Worm (Caenorhabditis elegans) whole organism, late embryonic: ENCODE results near the gene epg-6.

Experiments used
- C38D4.7 ChIP-seq: fragments of 200-800 bp; sonication (Bioruptor generic); optimal IDR thresholded peaks from 2 replicates; lab custom pipeline; 2018; ENCODE audit warnings: mild to moderate bottlenecking, missing genetic modification characterization, moderate library complexity, missing compliant biosample characterization
- F13H6.1 ChIP-seq: sonication (generic microtip); optimal IDR thresholded peaks from 2 replicates; lab custom pipeline; 2016; ENCODE audit warnings: missing genetic modification characterization, missing compliant biosample characterization
- K02D7.2 ChIP-seq: sonication (generic microtip); optimal IDR thresholded peaks from 2 replicates; lab custom pipeline; 2017; ENCODE audit warnings: mild to moderate bottlenecking, missing genetic modification characterization, missing compliant biosample characterization
- K09A11.1 ChIP-seq: sonication (generic microtip); optimal IDR thresholded peaks from 2 replicates; lab custom pipeline; 2017; ENCODE audit warnings: antibody characterized with exemption, mild to moderate bottlenecking, missing genetic modification characterization, missing compliant biosample characterization; ENCODE audit not compliant: insufficient read depth
- T23F11.4 ChIP-seq: fragments of 200-800 bp; sonication (Bioruptor generic); optimal IDR thresholded peaks from 2 replicates; lab custom pipeline; 2018; ENCODE audit warnings: mild to moderate bottlenecking, missing genetic modification characterization, missing compliant biosample characterization
- Y22D7AL.16 ChIP-seq: sonication (generic microtip); optimal IDR thresholded peaks from 2 replicates; lab custom pipeline; 2016; ENCODE audit warnings: missing genetic modification characterization, missing compliant biosample characterization
- ahr-1 ChIP-seq: sonication (generic microtip); optimal IDR thresholded peaks from 2 replicates; lab custom pipeline; 2016; ENCODE audit warnings: missing genetic modification characterization, missing compliant biosample characterization
- ama-1 ChIP-seq: fragments of 150-350 bp; optimal IDR thresholded peaks from 2 replicates; lab custom pipeline; 2014
- ceh-14 ChIP-seq: sonication (generic microtip); optimal IDR thresholded peaks from 2 replicates; lab custom pipeline; 2016; ENCODE audit warnings: missing genotype, missing genetic modification characterization, missing compliant biosample characterization
- ceh-18 ChIP-seq: sonication (generic microtip); optimal IDR thresholded peaks from 2 replicates; lab custom pipeline; 2016; ENCODE audit warnings: missing genetic modification characterization, missing compliant biosample characterization
- ceh-2 ChIP-seq: sonication (generic microtip); optimal IDR thresholded peaks from 2 replicates; lab custom pipeline; 2016; ENCODE audit warnings: missing genotype, missing genetic modification characterization, missing compliant biosample characterization
- ceh-22 ChIP-seq: sonication (generic microtip); optimal IDR thresholded peaks from 2 replicates; lab custom pipeline; 2017; ENCODE audit warnings: missing biosample characterization, missing genetic modification characterization
- ceh-24 ChIP-seq: sonication (generic microtip); optimal IDR thresholded peaks from 2 replicates; lab custom pipeline; 2016; ENCODE audit warnings: mild to moderate bottlenecking, missing genetic modification characterization, missing compliant biosample characterization
- ceh-34 ChIP-seq: sonication (generic microtip); optimal IDR thresholded peaks from 2 replicates; lab custom pipeline; 2016; ENCODE audit warnings: mild to moderate bottlenecking, missing genetic modification characterization, missing compliant biosample characterization
- ceh-9 ChIP-seq: sonication (generic microtip); optimal IDR thresholded peaks from 2 replicates; lab custom pipeline; 2016; ENCODE audit warnings: mild to moderate bottlenecking, missing genetic modification characterization, inconsistent platforms, missing compliant biosample characterization
- dve-1 ChIP-seq: sonication (generic microtip); optimal IDR thresholded peaks from 2 replicates; lab custom pipeline; 2017; ENCODE audit warnings: antibody characterized with exemption, mild to moderate bottlenecking, missing genetic modification characterization, missing compliant biosample characterization
- ets-4 ChIP-seq: sonication (generic microtip); optimal IDR thresholded peaks from 2 replicates; lab custom pipeline; 2016; ENCODE audit warnings: missing genetic modification characterization, missing compliant biosample characterization
- fkh-10 ChIP-seq: fragments of 150-350 bp; optimal IDR thresholded peaks from 2 replicates; lab custom pipeline; 2014; ENCODE audit warnings: missing biosample characterization, missing genetic modification reagents, missing genetic modification characterization
- gmeb-2 ChIP-seq: sonication (generic microtip); optimal IDR thresholded peaks from 2 replicates; lab custom pipeline; 2016; ENCODE audit warnings: missing genetic modification characterization, inconsistent platforms, missing compliant biosample characterization
- hlh-15 ChIP-seq: sonication (generic microtip); optimal IDR thresholded peaks from 2 replicates; lab custom pipeline; 2016; ENCODE audit warnings: missing genetic modification characterization, missing compliant biosample characterization
- hlh-30 ChIP-seq: sonication (generic microtip); optimal IDR thresholded peaks from 2 replicates; lab custom pipeline; 2017; ENCODE audit warnings: antibody characterized with exemption, missing genetic modification characterization, missing compliant biosample characterization; ENCODE audit not compliant: insufficient read depth
- hlh-6 ChIP-seq: sonication (generic microtip); optimal IDR thresholded peaks from 2 replicates; lab custom pipeline; 2016; ENCODE audit warnings: missing genotype, missing genetic modification characterization, missing compliant biosample characterization
- lim-6 ChIP-seq: sonication (generic microtip); optimal IDR thresholded peaks from 2 replicates; lab custom pipeline; 2016; ENCODE audit warnings: missing genetic modification characterization, missing compliant biosample characterization
- madf-2 ChIP-seq: sonication (generic microtip); optimal IDR thresholded peaks from 2 replicates; lab custom pipeline; 2017; ENCODE audit warnings: missing genetic modification characterization, missing compliant biosample characterization
- nfya-1 ChIP-seq: sonication (generic microtip); optimal IDR thresholded peaks from 2 replicates; lab custom pipeline; 2017; ENCODE audit warnings: missing genetic modification characterization, mild to moderate bottlenecking, missing compliant biosample characterization, antibody characterized with exemption, moderate library complexity
- nhr-11 ChIP-seq: fragments of 150-350 bp; optimal IDR thresholded peaks from 2 replicates; lab custom pipeline; 2014; ENCODE audit warnings: missing biosample characterization, missing genetic modification characterization
- nhr-232 ChIP-seq: sonication (generic microtip); optimal IDR thresholded peaks from 2 replicates; lab custom pipeline; 2016; ENCODE audit warnings: missing genetic modification characterization, missing compliant biosample characterization
- pag-3 ChIP-seq: sonication (generic microtip); optimal IDR thresholded peaks from 2 replicates; lab custom pipeline; 2016; ENCODE audit warnings: missing compliant biosample characterization, missing genetic modification characterization, borderline replicate concordance
- pha-2 ChIP-seq: sonication (generic microtip); optimal IDR thresholded peaks from 2 replicates; lab custom pipeline; 2017; ENCODE audit warnings: mild to moderate bottlenecking, missing genetic modification characterization, missing compliant biosample characterization
- pha-4 ChIP-seq: fragments of 150-350 bp; optimal IDR thresholded peaks from 2 replicates; lab custom pipeline; 2018; ENCODE audit warnings: missing biosample characterization, missing genetic modification reagents, missing genetic modification characterization
- pqm-1 ChIP-seq: sonication (generic microtip); optimal IDR thresholded peaks from 2 replicates; lab custom pipeline; 2016; ENCODE audit warnings: missing genetic modification characterization, missing compliant biosample characterization
- rnt-1 ChIP-seq: sonication (generic microtip); optimal IDR thresholded peaks from 2 replicates; lab custom pipeline; 2016; ENCODE audit warnings: missing genetic modification characterization, missing compliant biosample characterization
- sdc-2 ChIP-seq: sonication (generic microtip); optimal IDR thresholded peaks from 2 replicates; lab custom pipeline; 2016; ENCODE audit warnings: missing genotype, missing genetic modification characterization, missing compliant biosample characterization
- syd-9 ChIP-seq: sonication (generic microtip); optimal IDR thresholded peaks from 2 replicates; lab custom pipeline; 2016; ENCODE audit warnings: mild to moderate bottlenecking, missing genetic modification characterization, moderate library complexity, missing compliant biosample characterization
- unc-3 ChIP-seq, 2 experiments: fragments of 200-800 bp in 1 of 2; sonication (Bioruptor generic) in 1 of 2; sonication (generic microtip) in 1 of 2; conservative IDR thresholded peaks in 1 of 2; optimal IDR thresholded peaks in 1 of 2; 2 replicates each; pipeline versions ENCODE4 v1.3.6 to Lab custom; 2016 to 2022; ENCODE audit warnings: missing compliant biosample characterization in 2 of 2, missing genetic modification characterization in 2 of 2, missing genetic modification reagents in 1 of 2
- unc-55 ChIP-seq: sonication (generic microtip); optimal IDR thresholded peaks from 2 replicates; lab custom pipeline; 2017; ENCODE audit warnings: missing biosample characterization, missing genetic modification reagents, missing genetic modification characterization
- zip-5 ChIP-seq: sonication (generic microtip); optimal IDR thresholded peaks from 2 replicates; lab custom pipeline; 2016; ENCODE audit warnings: missing genetic modification characterization, missing compliant biosample characterization
- ztf-16 ChIP-seq: sonication (generic microtip); optimal IDR thresholded peaks from 2 replicates; lab custom pipeline; 2017; ENCODE audit warnings: missing genetic modification characterization, missing compliant biosample characterization

epg-6 gene

ce11 chrIII:10638339-10639021 is 38.5 kb upstream of the epg-6 start, which contains the start of gene Y39A1A.27:
Y39A1A.27 (plus strand) TSS chrIII:10638971.
- no peak for TF ChIP-seq ahr-1
- TF ChIP-seq K09A11.1 (tag; lab: Kevin White, UChicago): no peak
- no peak for TF ChIP-seq K02D7.2 (tag; lab: Kevin White, UChicago)
- TF ChIP-seq fkh-10 (GFP tag; lab: Kevin White, UChicago): no peak
- TF ChIP-seq pha-2: no peak
- no peak for TF ChIP-seq ceh-22
- TF ChIP-seq nhr-11: no peak
- no peak for TF ChIP-seq sdc-2 (tag; lab: Kevin White, UChicago)
- no peak for TF ChIP-seq T23F11.4
- TF ChIP-seq ets-4 (tag; lab: Kevin White, UChicago): no peak
- no peak for TF ChIP-seq hlh-6 (tag; lab: Kevin White, UChicago)

- TF ChIP-seq ama-1 (lab: Kevin White, UChicago) (no peak), ceh-34 (no peak), C38D4.7 (GFP tag; lab: Kevin White, UChicago) (no peak), unc-3 (GFP tag; conservative IDR thresholded peaks at IDR 0.05; lab: Robert Waterston, UW) (no peak), unc-3 (tag; optimal IDR thresholded peaks at IDR 0.05; lab: Kevin White, UChicago) (no peak), unc-55 (GFP tag; lab: Kevin White, UChicago) (no peak), hlh-6 (tag; lab: Kevin White, UChicago) (no peak), K09A11.1 (tag; lab: Kevin White, UChicago) (no peak), fkh-10 (GFP tag; lab: Kevin White, UChicago) (no peak), pqm-1 (tag; lab: Kevin White, UChicago) (no peak), nhr-232 (tag; lab: Kevin White, UChicago) (no peak), zip-5 (tag; lab: Kevin White, UChicago) (no peak)
These were observed 37.9 kb upstream of the epg-6 start for ce11 chrIII:10637933-10638332.

- TF ChIP-seq gmeb-2 (tag; lab: Kevin White, UChicago) (no peak), pqm-1 (tag; lab: Kevin White, UChicago) (no peak), ztf-16 (tag; lab: Kevin White, UChicago) (no peak), ceh-24 (tag; lab: Kevin White, UChicago) (no peak), hlh-6 (tag; lab: Kevin White, UChicago) (no peak), ets-4 (tag; lab: Kevin White, UChicago) (no peak), lim-6 (no peak), hlh-15 (tag; lab: Kevin White, UChicago) (no peak), hlh-30 (tag; lab: Kevin White, UChicago) (no peak), ceh-14 (tag; lab: Kevin White, UChicago) (no peak), dve-1 (tag; lab: Kevin White, UChicago) (no peak), nhr-232 (tag; lab: Kevin White, UChicago) (no peak), ceh-9 (tag; lab: Kevin White, UChicago) (no peak), syd-9 (tag; lab: Kevin White, UChicago) (no peak), ceh-18 (tag; lab: Kevin White, UChicago) (no peak)
These were observed 36.6 kb upstream of the epg-6 start for ce11 chrIII:10636493-10637031.

ce11 chrIII:10634576-10634975 is 34.6 kb upstream of the epg-6 start:
- TF ChIP-seq nfya-1: no peak
- no peak for TF ChIP-seq F13H6.1 (tag; lab: Kevin White, UChicago)
- no peak for TF ChIP-seq rnt-1 (tag; lab: Kevin White, UChicago)
- no peak for TF ChIP-seq ceh-14 (tag; lab: Kevin White, UChicago)
- TF ChIP-seq Y22D7AL.16 (tag; lab: Kevin White, UChicago): no peak
- no peak for TF ChIP-seq sdc-2 (tag; lab: Kevin White, UChicago)
- TF ChIP-seq unc-3 (GFP tag; conservative IDR thresholded peaks at IDR 0.05; lab: Robert Waterston, UW): no peak
- TF ChIP-seq unc-3 (tag; optimal IDR thresholded peaks at IDR 0.05; lab: Kevin White, UChicago): no peak
- no peak for TF ChIP-seq hlh-15 (tag; lab: Kevin White, UChicago)
- TF ChIP-seq pha-4: no peak
- no peak for TF ChIP-seq pag-3
- no peak for TF ChIP-seq ceh-2 (tag; lab: Kevin White, UChicago)
- TF ChIP-seq lim-6: no peak
- no peak for TF ChIP-seq dve-1 (tag; lab: Kevin White, UChicago)
- TF ChIP-seq madf-2: no peak
- no peak for TF ChIP-seq ets-4 (tag; lab: Kevin White, UChicago)
- TF ChIP-seq ceh-22: no peak
- TF ChIP-seq ahr-1: no peak
